Worm (Caenorhabditis elegans): Measurements from ENCODE around the gene epac-1.

The epac-1 gene

DNA sequence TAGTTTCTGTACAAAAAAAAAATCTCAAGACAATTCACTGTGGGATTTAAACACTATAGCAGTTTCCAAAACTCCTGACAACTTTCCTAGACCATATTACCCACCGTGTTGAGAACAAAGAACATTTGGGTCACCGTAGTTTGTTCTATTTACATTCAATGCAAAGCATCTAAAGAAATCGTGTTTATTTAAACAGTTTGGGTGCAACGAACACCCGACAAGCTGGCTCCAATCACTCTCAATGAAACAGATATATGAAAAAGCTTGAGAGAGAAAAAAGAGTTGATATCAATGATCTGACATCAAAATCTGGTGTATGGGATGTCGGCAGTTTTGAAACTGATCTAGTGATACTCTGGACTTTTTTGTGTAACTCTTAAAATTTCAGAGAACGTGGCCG lies 34.0 kb upstream of the epac-1 start (continued):
- TF ChIP-seq lin-13 (GFP tag; optimal IDR thresholded peaks at IDR 0.05) (no peak), xbp-1 (tag; optimal IDR thresholded peaks at IDR 0.05) (no peak), nhr-90 (tag; optimal IDR thresholded peaks at IDR 0.05; ENCODE audit: poor library complexity) (no peak), isw-1 (GFP tag; IDR thresholded peaks at IDR 0.05) (no peak), lin-35 (GFP tag; optimal IDR thresholded peaks at IDR 0.05) (no peak), nhr-20 (tag; optimal IDR thresholded peaks at IDR 0.05) (peak; percentile 5), fkh-8 (tag; optimal IDR thresholded peaks at IDR 0.05) (no peak), nhr-237 (tag; optimal IDR thresholded peaks at IDR 0.05) (no peak), sptf-1 (tag; optimal IDR thresholded peaks at IDR 0.05) (no peak), grh-1 (GFP tag; IDR thresholded peaks at IDR 0.05) (no peak), nhr-71 (tag; optimal IDR thresholded peaks at IDR 0.05) (peak; percentile 73), swsn-7 (tag; optimal IDR thresholded peaks at IDR 0.05) (no peak), unc-130 (tag; optimal IDR thresholded peaks at IDR 0.05) (no peak), C16A3.4 (tag; optimal IDR thresholded peaks at IDR 0.05) (no peak), mep-1 (tag; optimal IDR thresholded peaks at IDR 0.05) (no peak), lir-3 (tag; optimal IDR thresholded peaks at IDR 0.05; ENCODE audit: poor library complexity) (no peak), F16B12.6 (tag; optimal IDR thresholded peaks at IDR 0.05) (no peak), hlh-4 (tag; optimal IDR thresholded peaks at IDR 0.05) (no peak), skn-1 (tag; optimal IDR thresholded peaks at IDR 0.05) (no peak), alr-1 (tag; optimal IDR thresholded peaks at IDR 0.05; ENCODE audit: borderline replicate concordance) (no peak), hlh-17 (GFP tag; optimal IDR thresholded peaks at IDR 0.05; ENCODE audit: borderline replicate concordance) (no peak), elt-2 (tag; optimal IDR thresholded peaks at IDR 0.05) (no peak), snu-23 (GFP tag; optimal IDR thresholded peaks at IDR 0.05) (peak; percentile 15), nhr-85 (tag) (no peak), unc-98 (GFP tag; IDR thresholded peaks at IDR 0.05) (no peak)

DNA sequence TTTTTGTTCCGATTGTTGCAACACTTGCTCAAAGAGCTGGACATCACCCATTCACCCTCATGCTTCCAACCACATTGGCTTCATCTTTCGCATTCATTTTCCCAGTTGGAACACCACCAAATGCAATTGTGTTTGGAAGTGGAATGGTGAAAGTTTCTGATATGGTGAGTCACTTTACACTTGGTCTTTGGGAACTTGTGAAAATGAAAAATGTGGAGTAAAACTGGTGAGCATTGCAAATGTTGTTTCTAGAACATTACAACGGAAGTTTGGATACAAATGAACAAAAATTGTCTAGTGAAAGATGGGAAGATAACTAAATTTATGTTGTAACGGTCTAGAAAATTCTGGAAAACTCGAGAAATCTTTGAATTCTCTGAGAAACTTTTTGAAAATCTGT lies 32.7 kb upstream of the epac-1 start:
- no peak for TF ChIP-seq elt-3 (tag; optimal IDR thresholded peaks at IDR 0.05)
- no peak for TF ChIP-seq swsn-7 (tag; optimal IDR thresholded peaks at IDR 0.05)
- no peak for TF ChIP-seq blmp-1 (tag; optimal IDR thresholded peaks at IDR 0.05)
- TF ChIP-seq pag-3 (tag; optimal IDR thresholded peaks at IDR 0.05; ENCODE audit: borderline replicate concordance, insufficient read depth) = no peak
- TF ChIP-seq nhr-76 (tag; optimal IDR thresholded peaks at IDR 0.05) = no peak
- no peak for TF ChIP-seq vab-15 (tag; optimal IDR thresholded peaks at IDR 0.05)
- TF ChIP-seq efl-1 (optimal IDR thresholded peaks at IDR 0.05) = no peak
- no peak for TF ChIP-seq efl-1 (GFP tag; optimal IDR thresholded peaks at IDR 0.05 in 1 of 2)
- TF ChIP-seq C04F5.9 (tag; optimal IDR thresholded peaks at IDR 0.05) = no peak
- TF ChIP-seq nhr-19 (GFP tag; conservative IDR thresholded peaks at IDR 0.05) = no peak
- TF ChIP-seq nhr-20 (tag; optimal IDR thresholded peaks at IDR 0.05) = no peak

DNA sequence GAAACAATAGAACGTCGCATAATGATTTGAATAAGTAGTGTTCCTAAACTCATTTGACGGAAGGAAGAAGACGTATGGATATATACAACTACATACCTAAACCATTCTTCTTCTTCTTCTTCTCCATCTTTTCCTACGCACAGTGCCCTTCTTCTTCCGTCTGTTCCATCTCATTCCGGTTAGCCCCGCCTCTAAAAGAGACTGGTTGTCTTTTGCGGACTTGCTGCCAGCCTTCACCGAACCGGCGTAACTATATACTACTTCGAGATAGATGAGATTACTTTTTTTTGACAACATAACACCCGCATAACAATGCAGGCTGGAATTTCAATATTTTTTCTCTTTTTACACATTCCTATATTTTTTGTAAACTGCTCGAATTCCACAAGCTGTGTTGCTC lies 28.6 kb upstream of the epac-1 start, which contains the start of the genes K08E5.5 and mua-3:
Gene K08E5.5 (minus strand): TSS at position 101 of the 400 bp plus-strand sequence.
Gene mua-3 (plus strand): TSS at position 313 of the 400 bp plus-strand sequence.
- TF ChIP-seq pag-3 (tag; optimal IDR thresholded peaks at IDR 0.05; ENCODE audit: borderline replicate concordance, insufficient read depth) (no peak), unc-98 (GFP tag; IDR thresholded peaks at IDR 0.05) (no peak), hlh-17 (GFP tag; optimal IDR thresholded peaks at IDR 0.05; ENCODE audit: borderline replicate concordance) (no peak), mef-2 (tag; optimal IDR thresholded peaks at IDR 0.05) (no peak), elt-3 (tag; optimal IDR thresholded peaks at IDR 0.05) (no peak), hlh-4 (tag; optimal IDR thresholded peaks at IDR 0.05) (no peak), nhr-19 (GFP tag; conservative IDR thresholded peaks at IDR 0.05) (no peak), hpl-2 (GFP tag; optimal IDR thresholded peaks at IDR 0.05) (no peak), C34B4.2 (tag; optimal IDR thresholded peaks at IDR 0.05) (no peak), ceh-90 (tag; optimal IDR thresholded peaks at IDR 0.05) (no peak), lin-39 (tag; optimal IDR thresholded peaks at IDR 0.05) (no peak), ztf-4 (tag; optimal IDR thresholded peaks at IDR 0.05) (no peak), nhr-237 (tag; optimal IDR thresholded peaks at IDR 0.05) (no peak)

Data from whole organism, L1 larva.